Fruit fly (Drosophila melanogaster): ENCODE data around the gene Jon66Ci.

The Jon66Ci gene

DNA sequence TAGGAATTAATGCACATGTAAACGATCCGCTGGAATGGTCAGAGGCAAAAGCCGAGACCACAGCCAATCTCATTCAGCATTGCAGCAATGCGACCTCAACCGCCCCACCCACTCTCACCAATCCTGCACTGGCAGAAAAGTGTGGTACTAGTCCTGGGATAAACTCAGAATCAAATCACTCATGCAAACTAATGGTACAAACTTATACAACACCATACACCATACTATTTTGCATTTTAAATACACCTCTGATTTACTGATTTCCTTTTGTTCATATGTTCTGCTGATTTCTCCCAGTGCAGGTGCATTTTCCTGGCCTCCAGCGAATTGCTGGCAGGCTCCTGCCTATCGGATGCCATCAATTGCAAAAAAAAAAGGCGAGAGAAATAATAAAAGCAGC lies 27.6 kb downstream of the Jon66Ci start (continued):
- peak in 1 of 2 experiments; percentile 18 for TF ChIP-seq dpn (GFP tag; optimal IDR thresholded peaks at IDR 0.05)
- TF ChIP-seq CG11560 (tag; IDR thresholded peaks at IDR 0.05): no peak
- TF ChIP-seq ken (GFP tag; IDR thresholded peaks at IDR 0.05): no peak
- TF ChIP-seq CG4424 (GFP tag; optimal IDR thresholded peaks at IDR 0.05): peak; percentile 19
- TF ChIP-seq CG17912 (GFP tag; optimal IDR thresholded peaks at IDR 0.05): no peak
- TF ChIP-seq Blimp-1 (GFP tag; optimal IDR thresholded peaks at IDR 0.05): peak; percentile 47
- TF ChIP-seq ewg (GFP tag; optimal IDR thresholded peaks at IDR 0.05): no peak
- TF ChIP-seq crol (GFP tag; IDR thresholded peaks at IDR 0.05): no peak
- no peak for TF ChIP-seq fd102C (GFP tag; optimal IDR thresholded peaks at IDR 0.05)
- no peak for TF ChIP-seq CG9609 (GFP tag; optimal IDR thresholded peaks at IDR 0.05)
- 0 out of 2 replicates have a peak, but pooled peaks have one; percentile 20 for TF ChIP-seq CG32772 (GFP tag; IDR thresholded peaks at IDR 0.05)
- no peak for TF ChIP-seq kah (GFP tag; optimal IDR thresholded peaks at IDR 0.05)
- no peak for TF ChIP-seq Taf1 (GFP tag; IDR thresholded peaks at IDR 0.05)
- TF ChIP-seq CG13424 (tag; optimal IDR thresholded peaks at IDR 0.05): no peak
- TF ChIP-seq ap (GFP tag; IDR thresholded peaks at IDR 0.05): no peak
- no peak for TF ChIP-seq mirr (GFP tag; optimal IDR thresholded peaks at IDR 0.05)
- TF ChIP-seq pan (optimal IDR thresholded peaks at IDR 0.05): no peak
- no peak for TF ChIP-seq pan (GFP tag; optimal IDR thresholded peaks at IDR 0.05 in 1 of 2, IDR thresholded peaks at IDR 0.05 in 1 of 2)
- TF ChIP-seq HHEX (GFP tag; optimal IDR thresholded peaks at IDR 0.05): no peak
- TF ChIP-seq CG2712 (tag; optimal IDR thresholded peaks at IDR 0.05): peak; percentile 32
- TF ChIP-seq CG31388 (GFP tag; optimal IDR thresholded peaks at IDR 0.05): no peak
- TF ChIP-seq tin (GFP tag; optimal IDR thresholded peaks at IDR 0.05): no peak
- TF ChIP-seq psq (GFP tag; optimal IDR thresholded peaks at IDR 0.05): no peak
- no peak for TF ChIP-seq CG4404 (GFP tag; IDR thresholded peaks at IDR 0.05)
- TF ChIP-seq CG12299 (tag; optimal IDR thresholded peaks at IDR 0.05): no peak
- no peak for TF ChIP-seq CG13287 (GFP tag; IDR thresholded peaks at IDR 0.05; ENCODE audit: partially characterized antibody)
- TF ChIP-seq CG7963 (GFP tag; IDR thresholded peaks at IDR 0.05; ENCODE audit: partially characterized antibody): no peak
- TF ChIP-seq CG2120 (GFP tag; optimal IDR thresholded peaks at IDR 0.05): no peak
- TF ChIP-seq Atf-2 (GFP tag; optimal IDR thresholded peaks at IDR 0.05): no peak
- TF ChIP-seq aop (GFP tag; IDR thresholded peaks at IDR 0.05): no peak
- TF ChIP-seq Adf1 (GFP tag; IDR thresholded peaks at IDR 0.05): no peak
- no peak for TF ChIP-seq CG12236 (GFP tag; optimal IDR thresholded peaks at IDR 0.05)
- peak; percentile 0 for TF ChIP-seq CG2875 (GFP tag; optimal IDR thresholded peaks at IDR 0.05)
- no peak for TF ChIP-seq CG1024 (GFP tag; IDR thresholded peaks at IDR 0.05)
- TF ChIP-seq stc (GFP tag; IDR thresholded peaks at IDR 0.05): 0 out of 2 replicates have a peak, but pooled peaks have one; percentile 17
- no peak for TF ChIP-seq emc (GFP tag; optimal IDR thresholded peaks at IDR 0.05)
- no peak for TF ChIP-seq zfh2 (GFP tag; optimal IDR thresholded peaks at IDR 0.05)
- no peak for TF ChIP-seq Dp (GFP tag; optimal IDR thresholded peaks at IDR 0.05)
- TF ChIP-seq CG12219 (GFP tag; optimal IDR thresholded peaks at IDR 0.05): no peak
- TF ChIP-seq CG18476 (GFP tag; optimal IDR thresholded peaks at IDR 0.05): no peak
- no peak for TF ChIP-seq CHES-1-like (GFP tag; optimal IDR thresholded peaks at IDR 0.05)
- TF ChIP-seq grn (GFP tag; optimal IDR thresholded peaks at IDR 0.05): no peak
- peak; percentile 25 for TF ChIP-seq CG18262 (tag; optimal IDR thresholded peaks at IDR 0.05)
- TF ChIP-seq HmgD (GFP tag; optimal IDR thresholded peaks at IDR 0.05): no peak
- no peak for TF ChIP-seq CG7745 (tag; optimal IDR thresholded peaks at IDR 0.05)
- TF ChIP-seq CG1647 (GFP tag; optimal IDR thresholded peaks at IDR 0.05): no peak
- no peak for TF ChIP-seq Ets97D (GFP tag; optimal IDR thresholded peaks at IDR 0.05)
- TF ChIP-seq CG5180 (GFP tag; optimal IDR thresholded peaks at IDR 0.05): no peak
- no peak for TF ChIP-seq YL-1 (GFP tag; optimal IDR thresholded peaks at IDR 0.05)
- no peak for TF ChIP-seq ro (GFP tag; IDR thresholded peaks at IDR 0.05)
- no peak for TF ChIP-seq Poxn (GFP tag; IDR thresholded peaks at IDR 0.05)
- no peak for TF ChIP-seq Usf (GFP tag; optimal IDR thresholded peaks at IDR 0.05)
- no peak for TF ChIP-seq HmgZ (tag; optimal IDR thresholded peaks at IDR 0.05)

Data from whole organism, embryonic.